Fruit fly (Drosophila melanogaster) S2 (cell line): Measurements from ENCODE around the gene CG44521.

Source experiments
- CG8478 ChIP-seq: fragments of >200 bp; optimal IDR thresholded peaks from 2 replicates; lab custom pipeline; 2018
- CTCF ChIP-seq, 2 experiments: fragments of >200 bp; optimal IDR thresholded peaks; 2 replicates each; lab custom pipeline; 2018

CG44521 gene

DNA sequence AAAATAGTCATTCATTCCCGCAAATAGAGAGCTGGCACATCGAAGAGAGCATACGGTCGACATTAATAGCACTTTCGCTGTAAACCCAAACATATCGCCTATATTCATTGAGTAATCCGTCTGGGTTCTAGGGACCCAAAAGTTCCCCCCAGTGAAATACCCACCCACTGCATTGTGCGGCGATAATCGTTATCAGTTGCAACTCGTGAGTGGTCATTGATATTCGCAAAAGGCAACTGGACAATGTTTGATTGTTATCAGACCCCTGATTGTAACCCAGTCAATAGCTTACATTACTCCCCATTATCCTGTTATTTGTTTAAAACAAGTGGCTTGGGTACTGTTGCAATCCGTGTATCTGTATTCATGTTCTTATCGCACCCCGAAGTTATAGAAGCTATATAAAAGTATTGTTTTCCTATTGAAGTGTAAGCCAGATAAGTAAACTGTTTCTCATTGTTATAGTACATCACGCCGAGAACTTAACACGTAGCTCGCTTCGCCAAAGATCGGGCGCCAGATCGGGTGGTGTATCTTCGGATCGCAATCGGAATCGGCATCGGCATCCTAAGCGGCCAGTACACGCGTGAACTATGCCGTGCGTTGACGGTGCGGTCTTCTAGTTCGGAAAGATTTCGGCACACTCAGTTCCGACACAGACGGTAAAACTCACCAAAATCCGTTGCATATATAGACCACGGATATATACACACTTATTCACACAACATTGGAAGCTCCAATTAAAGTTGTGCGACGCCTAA, 40.7 kb downstream of the CG44521 start:
- TF ChIP-seq CG8478 (lab: Kevin White, UChicago) (no peak), CTCF (optimal IDR thresholded peaks at IDR 0.05; lab: Kevin White, UChicago) (no peak)
